Fruit fly (Drosophila melanogaster): ENCODE data around the gene SdhBL.

DNA sequence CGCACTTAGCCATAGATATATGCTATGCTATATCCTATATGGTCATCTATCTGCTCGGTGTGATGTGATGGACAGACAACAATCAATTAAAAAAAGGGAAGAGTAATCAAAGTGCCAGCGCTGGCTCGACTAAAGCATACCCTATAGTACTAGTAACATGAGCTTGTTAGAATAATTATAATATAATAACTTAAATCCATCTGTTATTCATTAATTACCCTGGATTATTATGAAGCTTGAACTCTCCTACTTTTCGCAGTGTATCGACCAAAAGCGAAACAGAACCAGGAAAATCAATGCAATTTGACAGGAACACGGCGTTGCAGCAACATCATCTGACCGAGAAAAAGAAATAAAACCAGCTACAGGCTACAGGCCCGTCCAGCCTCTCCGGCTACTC is 19.1 kb downstream of the SdhBL start:
- TF ChIP-seq pan (optimal IDR thresholded peaks at IDR 0.05) (no peak), dsf (GFP tag; optimal IDR thresholded peaks at IDR 0.05; ENCODE audit: borderline replicate concordance) (no peak), Dif (GFP tag; optimal IDR thresholded peaks at IDR 0.05; ENCODE audit: partially characterized antibody) (no peak), Sp1 (GFP tag; optimal IDR thresholded peaks at IDR 0.05) (no peak), OdsH (GFP tag; optimal IDR thresholded peaks at IDR 0.05) (no peak), Hr78 (GFP tag; optimal IDR thresholded peaks at IDR 0.05) (no peak)
